Worm (Caenorhabditis elegans): ENCODE results near the gene ZK1010.10.

DNA sequence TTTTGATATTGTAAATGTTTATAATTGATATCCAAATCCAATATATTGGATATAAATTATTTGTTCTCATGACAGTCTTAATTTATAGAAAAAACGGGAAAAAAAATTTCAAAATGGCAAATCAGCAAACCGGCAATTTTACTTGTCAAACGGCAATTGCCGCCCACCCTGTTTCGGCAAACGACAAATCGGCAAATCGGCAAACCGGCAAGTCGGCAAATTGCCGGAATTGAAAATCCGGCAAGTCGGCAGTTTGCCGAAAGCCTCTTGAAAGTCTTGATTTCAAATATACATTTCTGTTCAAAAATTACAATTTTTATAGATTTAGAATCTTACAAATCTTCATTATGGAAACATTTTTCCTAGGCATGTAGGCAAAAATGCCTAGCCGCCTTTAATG, 25.8 kb downstream of the ZK1010.10 start:
- TF ChIP-seq nhr-11 (tag; optimal IDR thresholded peaks at IDR 0.05) = no peak
- no peak for TF ChIP-seq ztf-11 (tag; optimal IDR thresholded peaks at IDR 0.05)
- no peak for TF ChIP-seq elt-1 (tag; optimal IDR thresholded peaks at IDR 0.05)
- no peak for TF ChIP-seq lin-39 (tag; optimal IDR thresholded peaks at IDR 0.05)
- TF ChIP-seq mab-5 (tag; optimal IDR thresholded peaks at IDR 0.05) = no peak
- no peak for TF ChIP-seq F13H6.1 (tag; optimal IDR thresholded peaks at IDR 0.05)
- TF ChIP-seq sma-9 (GFP tag; optimal IDR thresholded peaks at IDR 0.05) = no peak
- TF ChIP-seq sma-9 (tag; optimal IDR thresholded peaks at IDR 0.05) = no peak

All from whole organism, L2 larva.